Fruit fly (Drosophila melanogaster): ENCODE measurements around the gene Gba1b.

Gba1b gene

DNA sequence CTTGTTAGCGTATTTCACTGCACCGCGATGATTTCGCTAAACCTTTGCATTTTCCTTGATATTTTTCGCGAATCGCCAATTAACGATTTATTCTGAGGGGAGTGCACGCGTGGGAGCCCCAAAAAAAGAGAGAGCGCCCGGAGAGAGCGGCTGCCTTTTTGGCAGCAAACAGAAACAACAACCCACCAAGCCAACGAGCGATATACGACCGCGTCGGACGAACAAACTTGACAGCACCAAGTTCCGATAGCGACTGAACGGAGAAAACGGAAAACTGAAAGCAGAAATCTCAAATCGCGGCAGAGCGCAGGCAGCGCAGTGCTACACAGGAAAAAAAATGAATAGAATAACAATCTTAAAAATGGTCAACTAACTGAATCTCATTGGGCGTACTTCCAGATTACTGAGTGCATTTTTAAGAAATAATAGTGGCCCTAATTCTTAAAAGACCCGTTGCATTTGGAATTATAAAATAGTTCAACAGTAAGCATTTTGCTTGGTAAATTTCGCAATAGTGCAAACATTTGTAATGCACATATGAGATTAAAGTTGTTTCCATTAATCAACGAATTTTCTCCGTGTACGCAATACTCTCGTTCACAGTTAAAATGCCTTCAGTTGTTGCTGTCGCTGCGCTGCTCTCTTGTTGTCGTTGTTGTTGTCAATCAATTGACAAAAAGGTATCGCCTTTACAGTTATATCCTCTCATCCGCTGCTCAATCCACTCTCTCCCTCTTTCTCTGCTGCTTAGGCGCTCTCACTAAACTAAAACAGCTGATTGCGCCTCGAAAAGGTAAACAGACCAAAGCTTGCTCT, 35.0 kb upstream of the Gba1b start, which contains the start of gene CG31145 (continued):
- peak in 1 of 2 experiments; percentile 100 for TF ChIP-seq Eip74EF (GFP tag; optimal IDR thresholded peaks at IDR 0.05)
- TF ChIP-seq Spps (tag; optimal IDR thresholded peaks at IDR 0.05): peak; percentile 97
- TF ChIP-seq CG12942 (GFP tag; optimal IDR thresholded peaks at IDR 0.05): peak; percentile 99
- TF ChIP-seq sc (optimal IDR thresholded peaks at IDR 0.05): no peak
- peak; percentile 99 for TF ChIP-seq sc (GFP tag; optimal IDR thresholded peaks at IDR 0.05)
- TF ChIP-seq tx (GFP tag; optimal IDR thresholded peaks at IDR 0.05): peak; percentile 99
- peak; percentile 99 for TF ChIP-seq esg (GFP tag; conservative IDR thresholded peaks at IDR 0.05)
- TF ChIP-seq Trl (optimal IDR thresholded peaks at IDR 0.05): peak; percentile 87 to 96
- peak; percentile 99 for TF ChIP-seq Trl (GFP tag; optimal IDR thresholded peaks at IDR 0.05)
- peak; percentile 98 for TF ChIP-seq CG4730 (GFP tag; IDR thresholded peaks at IDR 0.05)
- TF ChIP-seq slp2 (GFP tag; optimal IDR thresholded peaks at IDR 0.05): peak; percentile 100
- TF ChIP-seq insv (GFP tag; optimal IDR thresholded peaks at IDR 0.05): peak; percentile 76 to 83
- peak; percentile 99 for TF ChIP-seq CG16815 (GFP tag; optimal IDR thresholded peaks at IDR 0.05)
- no peak for TF ChIP-seq hkb (optimal IDR thresholded peaks at IDR 0.05)
- peak; percentile 99 for TF ChIP-seq hkb (GFP tag; IDR thresholded peaks at IDR 0.05)
- peak; percentile 100 for TF ChIP-seq bab2 (GFP tag; optimal IDR thresholded peaks at IDR 0.05)
- TF ChIP-seq run (tag; optimal IDR thresholded peaks at IDR 0.05): peak; percentile 99
- peak; percentile 97 for TF ChIP-seq otp (GFP tag; IDR thresholded peaks at IDR 0.05)
- TF ChIP-seq CG6254 (GFP tag; optimal IDR thresholded peaks at IDR 0.05): peak; percentile 97
- peak; percentile 100 for TF ChIP-seq Meics (GFP tag; optimal IDR thresholded peaks at IDR 0.05)
- peak; percentile 99 for TF ChIP-seq CG6683 (GFP tag; optimal IDR thresholded peaks at IDR 0.05)
- TF ChIP-seq cg (GFP tag; optimal IDR thresholded peaks at IDR 0.05): peak; percentile 49
- TF ChIP-seq Dip2 (GFP tag; IDR thresholded peaks at IDR 0.05): peak; percentile 83; the same call in 1 of the 2 replicates
- TF ChIP-seq CG8388 (GFP tag; optimal IDR thresholded peaks at IDR 0.05): peak; percentile 99
- TF ChIP-seq CG2875 (GFP tag; optimal IDR thresholded peaks at IDR 0.05): peak; percentile 99
- peak; percentile 99 for TF ChIP-seq CG34376 (GFP tag; optimal IDR thresholded peaks at IDR 0.05)
- peak; percentile 99 for TF ChIP-seq tap (tag; optimal IDR thresholded peaks at IDR 0.05)
- TF ChIP-seq CG8281 (tag; optimal IDR thresholded peaks at IDR 0.05): peak; percentile 95
- TF ChIP-seq CG15514 (GFP tag; optimal IDR thresholded peaks at IDR 0.05): peak; percentile 96
- 0 out of 2 replicates have a peak, but pooled peaks have one; percentile 15 for TF ChIP-seq unc-4 (GFP tag; IDR thresholded peaks at IDR 0.05; ENCODE audit: partially characterized antibody)
- peak; percentile 99 for TF ChIP-seq Fer3 (tag; optimal IDR thresholded peaks at IDR 0.05)
- no peak for TF ChIP-seq h (optimal IDR thresholded peaks at IDR 0.05)
- TF ChIP-seq dpn (GFP tag; optimal IDR thresholded peaks at IDR 0.05): peak; percentile 100
- peak; percentile 73 for TF ChIP-seq MESR4 (GFP tag; optimal IDR thresholded peaks at IDR 0.05)
- peak; percentile 95 for TF ChIP-seq bowl (GFP tag; IDR thresholded peaks at IDR 0.05)
- TF ChIP-seq Gsc (GFP tag; IDR thresholded peaks at IDR 0.05): no peak
- TF ChIP-seq tio (GFP tag; optimal IDR thresholded peaks at IDR 0.05): peak; percentile 100
- TF ChIP-seq Hr3 (GFP tag; optimal IDR thresholded peaks at IDR 0.05): peak; percentile 100
- peak; percentile 97 for TF ChIP-seq rib (GFP tag; IDR thresholded peaks at IDR 0.05)
- TF ChIP-seq CG2120 (GFP tag; optimal IDR thresholded peaks at IDR 0.05): peak; percentile 100
- peak; percentile 88 for TF ChIP-seq CG17912 (GFP tag; optimal IDR thresholded peaks at IDR 0.05)
- TF ChIP-seq pb (GFP tag; optimal IDR thresholded peaks at IDR 0.05): peak; percentile 99
- peak; percentile 14 for TF ChIP-seq Kr (GFP tag; optimal IDR thresholded peaks at IDR 0.05)
- peak; percentile 99 for TF ChIP-seq CG2712 (tag; optimal IDR thresholded peaks at IDR 0.05)
- peak; percentile 100 for TF ChIP-seq CG12659 (GFP tag; optimal IDR thresholded peaks at IDR 0.05)
- TF ChIP-seq crc (GFP tag; optimal IDR thresholded peaks at IDR 0.05): peak; percentile 99
- peak; percentile 99 for TF ChIP-seq CG13296 (GFP tag; optimal IDR thresholded peaks at IDR 0.05)
- TF ChIP-seq salm (tag; optimal IDR thresholded peaks at IDR 0.05): peak; percentile 99
- peak; percentile 39 to 83 for TF ChIP-seq crp (GFP tag; optimal IDR thresholded peaks at IDR 0.05)
